Fruit fly (Drosophila melanogaster) S2 (cell line): ENCODE measurements around the gene CG9286.

Source experiments
- CG8478 ChIP-seq: fragments of >200 bp; optimal IDR thresholded peaks from 2 replicates; lab custom pipeline; 2018
- CTCF ChIP-seq, 2 experiments: fragments of >200 bp; optimal IDR thresholded peaks; 2 replicates each; lab custom pipeline; 2018

DNA sequence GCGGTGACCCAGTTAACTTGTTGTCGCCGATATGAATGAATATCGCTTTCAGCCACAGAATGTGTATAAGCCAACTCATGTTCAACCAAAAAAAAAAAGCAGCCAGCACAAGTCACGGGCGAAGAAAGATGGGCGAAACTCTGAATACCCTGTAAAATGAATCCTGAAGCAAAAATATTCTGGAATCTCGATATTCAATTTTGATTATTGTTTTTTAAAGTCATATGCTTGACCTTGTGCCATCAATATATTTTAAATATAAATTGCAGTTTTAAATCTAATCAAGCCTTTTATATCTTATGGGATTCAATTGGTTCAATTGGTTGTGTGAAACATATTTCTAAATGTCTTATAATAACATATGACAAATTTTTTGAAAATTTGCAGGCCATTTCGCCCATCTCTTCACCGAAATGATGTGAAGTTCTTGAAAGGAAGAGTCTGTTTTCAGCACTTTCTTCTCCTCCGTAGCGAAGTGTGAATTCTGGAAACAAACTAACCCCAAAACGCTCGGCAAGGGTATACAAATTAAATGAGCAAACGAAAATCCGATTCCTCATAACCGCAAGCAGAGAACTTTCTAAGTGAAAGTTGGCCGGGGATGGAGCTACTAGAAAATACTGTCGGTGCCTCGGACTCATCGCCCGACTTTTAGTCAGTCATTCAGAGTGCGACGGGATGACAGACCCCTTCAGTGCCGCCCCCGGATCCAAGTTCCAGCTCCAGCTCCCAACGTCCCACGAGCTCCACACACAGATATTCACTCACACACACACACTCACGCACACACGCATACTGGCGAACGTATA is 35.0 kb downstream of the CG9286 start:
- TF ChIP-seq CG8478 (lab: Kevin White, UChicago), result no peak
- TF ChIP-seq CTCF (optimal IDR thresholded peaks at IDR 0.05; lab: Kevin White, UChicago), result no peak
